Worm (Caenorhabditis elegans) whole organism, L4/young adult: ENCODE data around the gene sam-10.
A peak's percentile ranks its signal among the peaks of the same experiment; 100 is the strongest.

Source experiments
- W03F9.2 ChIP-seq: fragments of 150-350 bp; optimal IDR thresholded peaks from 2 replicates; lab custom pipeline; 2014; ENCODE audit warnings: missing biosample characterization, missing genetic modification characterization
- dao-5 ChIP-seq: sonication (generic microtip); optimal IDR thresholded peaks from 2 replicates; lab custom pipeline; 2016; ENCODE audit warnings: missing genotype, missing genetic modification characterization, moderate library complexity, missing compliant biosample characterization
- him-1 ChIP-seq: sonication (generic microtip); optimal IDR thresholded peaks from 2 replicates; lab custom pipeline; 2016; ENCODE audit warnings: missing genotype, missing genetic modification reagents, missing genetic modification characterization, missing compliant biosample characterization

sam-10 gene

DNA sequence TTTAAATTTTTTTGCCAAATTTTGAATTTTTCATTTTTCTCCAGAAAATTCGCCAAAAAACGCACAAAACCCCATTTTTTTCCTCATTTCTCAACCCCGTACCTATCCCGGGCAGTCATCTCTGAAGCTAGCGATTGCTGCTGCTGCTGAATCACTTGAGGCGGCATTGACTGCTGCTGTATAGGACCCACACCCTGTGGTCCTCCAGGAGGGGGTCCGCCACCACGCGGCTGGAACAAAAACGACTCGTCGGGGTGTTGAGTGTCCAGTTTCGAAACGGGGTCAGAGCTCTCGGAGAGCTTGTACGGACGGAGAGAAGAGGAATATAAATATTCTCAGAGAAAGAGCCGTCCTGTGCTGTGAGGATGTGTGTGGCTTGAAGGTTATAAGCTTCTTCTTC is at the start of gene sam-10:
Gene sam-10 (minus strand): TSS at position 167 of the 400 bp plus-strand sequence.
- TF ChIP-seq W03F9.2 (tag; lab: Kevin White, UChicago) = no peak
- no peak for TF ChIP-seq him-1 (tag; lab: Kevin White, UChicago)
- TF ChIP-seq dao-5 (tag; lab: Kevin White, UChicago) = no peak

DNA sequence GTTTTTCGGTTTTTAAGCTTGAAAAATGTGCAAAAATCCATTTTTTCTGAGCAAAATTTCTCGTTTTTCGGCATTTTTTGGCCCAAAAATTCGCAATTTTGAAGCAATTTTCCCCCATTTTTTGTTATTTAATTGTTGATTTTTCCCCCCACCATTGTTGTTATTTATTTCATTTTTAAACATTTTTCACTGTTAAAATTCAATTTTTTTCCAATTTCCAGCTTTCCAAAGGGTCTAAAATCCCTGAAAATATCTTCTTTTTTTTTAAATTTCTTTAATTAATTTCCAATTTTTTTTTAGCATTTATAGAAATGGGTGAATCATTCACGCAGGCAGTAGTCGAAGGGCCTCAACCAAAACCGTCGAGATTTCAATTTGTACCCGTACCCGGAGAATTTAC is 45.8 kb upstream of the sam-10 start, which contains the start of gene Y48C3A.12:
Gene Y48C3A.12 (plus strand): TSS at position 301 of the 400 bp plus-strand sequence.
- TF ChIP-seq him-1 (tag; lab: Kevin White, UChicago) = no peak
- no peak for TF ChIP-seq W03F9.2 (tag; lab: Kevin White, UChicago)
- no peak for TF ChIP-seq dao-5 (tag; lab: Kevin White, UChicago)

DNA sequence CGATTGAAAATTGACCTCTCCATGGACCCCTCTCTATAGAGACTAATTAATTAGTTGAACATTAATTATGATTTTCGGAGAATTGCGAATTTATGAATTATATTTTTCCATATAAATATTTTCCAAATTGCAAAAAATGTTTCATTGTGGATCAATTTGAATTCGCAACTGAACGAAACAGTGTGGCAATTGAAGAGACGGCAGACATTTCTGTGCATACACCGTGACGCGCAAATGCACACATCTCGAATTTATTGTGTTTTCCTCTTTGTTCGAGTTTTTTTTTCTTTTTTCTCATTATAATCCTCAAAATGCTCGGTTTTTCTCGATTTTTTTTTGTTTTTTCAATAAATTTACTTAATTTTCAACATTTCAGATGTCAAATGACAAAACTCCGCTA is 38.9 kb upstream of the sam-10 start, which contains the start of gene Y48C3A.20:
Gene Y48C3A.20 (plus strand): TSS at position 377 of the 400 bp plus-strand sequence.
- no peak for TF ChIP-seq him-1 (tag; lab: Kevin White, UChicago)
- TF ChIP-seq W03F9.2 (tag; lab: Kevin White, UChicago) = peak; percentile 91

DNA sequence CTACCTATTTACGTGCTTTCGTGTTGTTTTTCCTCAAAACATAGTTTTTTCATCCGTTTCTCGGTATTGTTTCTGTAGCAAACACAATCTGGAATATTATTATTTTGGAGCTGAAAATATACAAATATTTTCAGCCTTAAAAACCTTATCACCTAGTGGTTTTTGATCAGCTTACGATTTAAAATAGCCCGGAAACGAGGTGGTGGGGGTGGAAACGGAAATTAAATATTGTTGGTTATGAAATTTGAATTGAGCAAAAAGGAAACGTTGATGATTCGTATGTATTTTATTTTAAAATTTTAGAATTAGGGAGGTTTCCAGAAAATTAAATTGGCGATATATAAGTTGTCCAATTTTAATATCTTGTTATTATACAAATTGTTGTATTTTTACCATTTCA is 37.5 kb upstream of the sam-10 start:
- TF ChIP-seq W03F9.2 (tag; lab: Kevin White, UChicago) = no peak
- no peak for TF ChIP-seq dao-5 (tag; lab: Kevin White, UChicago)
- no peak for TF ChIP-seq him-1 (tag; lab: Kevin White, UChicago)

DNA sequence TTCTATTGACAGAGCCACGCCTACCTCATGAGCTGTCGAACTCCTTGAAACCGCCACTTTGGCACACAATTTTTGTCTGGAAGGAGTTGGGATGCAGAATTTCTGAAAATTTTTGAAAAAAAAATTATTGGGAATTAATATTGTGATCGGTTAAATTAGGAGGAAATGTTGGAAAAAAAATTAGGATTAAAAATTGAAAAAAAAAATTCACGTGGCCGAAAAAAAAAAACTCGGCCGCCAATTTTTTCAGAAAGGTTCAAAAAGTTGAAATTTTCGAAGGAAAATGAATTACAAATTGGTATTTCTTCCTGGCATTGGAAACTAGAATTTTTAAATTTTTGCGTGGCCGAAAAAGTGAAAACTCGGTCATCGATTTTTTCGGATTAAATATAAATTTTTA is 25.8 kb upstream of the sam-10 start, which contains the start of gene dmsr-3:
Gene dmsr-3 (minus strand): TSS at position 101 of the 400 bp plus-strand sequence.
- no peak for TF ChIP-seq dao-5 (tag; lab: Kevin White, UChicago)
- no peak for TF ChIP-seq him-1 (tag; lab: Kevin White, UChicago)
- no peak for TF ChIP-seq W03F9.2 (tag; lab: Kevin White, UChicago)

DNA sequence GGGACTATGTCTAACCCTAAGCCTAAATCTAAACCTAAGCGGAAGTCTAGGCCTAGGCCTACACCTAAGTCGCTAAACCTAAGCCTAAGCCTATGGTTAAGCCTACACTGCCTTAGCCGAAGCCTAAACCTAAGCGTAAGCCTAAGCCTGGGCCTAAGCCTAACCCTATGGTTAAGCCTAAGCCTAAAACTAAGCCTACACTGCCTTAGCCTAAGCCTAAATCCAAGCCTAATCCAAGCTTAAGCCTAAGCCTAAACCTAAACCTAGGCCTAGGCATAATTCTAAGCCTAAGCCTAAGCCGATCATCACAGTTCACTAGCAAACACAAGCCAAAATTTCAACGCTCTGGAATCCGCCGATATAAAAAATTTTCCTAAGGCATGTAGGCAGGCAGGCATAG is 11.0 kb upstream of the sam-10 start:
- no peak for TF ChIP-seq dao-5 (tag; lab: Kevin White, UChicago)
- TF ChIP-seq W03F9.2 (tag; lab: Kevin White, UChicago) = no peak

DNA sequence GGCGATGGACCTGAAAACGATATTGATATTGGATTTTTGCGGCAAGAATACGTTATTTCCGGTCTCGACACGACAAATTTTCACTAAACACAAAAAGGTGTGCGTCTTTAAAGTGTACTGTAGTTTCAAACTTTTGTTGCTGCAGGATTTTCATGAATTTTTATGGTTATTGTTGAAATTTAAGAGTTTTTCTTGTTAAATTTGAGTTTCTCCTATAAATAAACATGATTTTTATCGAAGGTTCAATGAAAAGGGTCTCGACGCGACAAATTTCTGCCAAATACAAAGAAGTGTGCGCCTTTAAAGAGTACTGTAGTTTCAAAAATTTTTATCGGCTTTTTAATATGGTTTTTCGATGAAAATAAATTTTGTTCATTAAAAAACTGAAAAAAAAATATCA is 9.7 kb upstream of the sam-10 start:
- TF ChIP-seq him-1 (tag; lab: Kevin White, UChicago) = no peak
- no peak for TF ChIP-seq dao-5 (tag; lab: Kevin White, UChicago)
- no peak for TF ChIP-seq W03F9.2 (tag; lab: Kevin White, UChicago)

DNA sequence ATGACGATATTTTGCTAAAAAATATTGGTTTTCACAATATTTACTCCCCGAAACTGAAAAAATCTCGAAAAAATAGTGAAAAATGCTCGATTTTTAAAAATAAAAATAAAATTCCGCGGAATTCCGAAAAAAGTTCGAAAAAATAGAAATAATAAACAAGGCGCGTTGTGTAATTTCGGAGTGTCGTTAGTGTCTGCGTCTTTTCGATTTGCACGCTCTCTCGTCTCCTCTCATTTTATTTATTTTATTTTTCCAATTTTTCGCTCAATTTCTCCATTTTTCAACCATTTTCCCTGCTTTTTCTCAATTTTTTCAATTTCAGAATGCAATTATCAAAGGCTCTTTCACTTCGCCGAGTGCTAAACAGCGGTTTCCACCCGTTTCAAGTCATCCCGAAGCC is 7.6 kb upstream of the sam-10 start, which contains the start of gene mrpl-20:
Gene mrpl-20 (plus strand): TSS at position 323 of the 400 bp plus-strand sequence.
- TF ChIP-seq dao-5 (tag; lab: Kevin White, UChicago) = no peak
- TF ChIP-seq him-1 (tag; lab: Kevin White, UChicago) = no peak
- TF ChIP-seq W03F9.2 (tag; lab: Kevin White, UChicago) = no peak

DNA sequence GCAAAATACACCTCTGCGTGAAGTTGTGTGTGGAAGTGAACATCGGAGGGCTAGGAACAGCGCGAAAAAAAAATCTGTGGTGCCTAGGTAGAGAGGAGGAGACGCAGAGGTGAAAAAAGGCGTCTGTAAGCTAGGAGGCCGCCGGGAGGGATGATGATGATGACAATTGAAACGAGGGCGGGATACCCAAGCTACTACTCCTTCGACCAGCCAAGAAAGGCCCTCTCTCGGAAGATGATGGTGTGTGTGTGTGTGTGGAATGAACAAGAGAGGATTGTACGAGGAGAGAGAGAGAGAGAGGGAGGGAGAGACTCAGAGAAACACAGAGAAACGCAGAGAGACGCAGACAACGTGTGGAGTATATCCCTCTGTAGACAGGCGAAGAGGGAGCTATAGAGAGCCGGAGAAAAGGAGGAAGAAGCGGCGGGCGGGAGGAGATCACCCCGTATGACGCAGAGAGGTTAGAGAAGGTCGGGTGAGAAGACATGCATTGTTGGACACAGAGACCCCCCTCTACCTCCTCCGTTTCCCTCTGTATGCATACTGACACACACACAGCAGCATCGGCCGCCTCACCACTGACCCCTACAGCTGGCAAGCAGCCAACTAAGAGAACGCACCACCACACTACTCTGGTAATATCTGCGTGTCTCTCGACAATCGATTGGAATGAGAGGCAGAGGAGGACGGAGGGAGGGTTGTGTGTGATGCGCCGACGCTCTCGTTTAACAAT is 4.8 kb upstream of the sam-10 start:
- TF ChIP-seq him-1 (tag; lab: Kevin White, UChicago) (peak; percentile 91), dao-5 (tag; lab: Kevin White, UChicago) (no peak), W03F9.2 (tag; lab: Kevin White, UChicago) (peak; percentile 13)

DNA sequence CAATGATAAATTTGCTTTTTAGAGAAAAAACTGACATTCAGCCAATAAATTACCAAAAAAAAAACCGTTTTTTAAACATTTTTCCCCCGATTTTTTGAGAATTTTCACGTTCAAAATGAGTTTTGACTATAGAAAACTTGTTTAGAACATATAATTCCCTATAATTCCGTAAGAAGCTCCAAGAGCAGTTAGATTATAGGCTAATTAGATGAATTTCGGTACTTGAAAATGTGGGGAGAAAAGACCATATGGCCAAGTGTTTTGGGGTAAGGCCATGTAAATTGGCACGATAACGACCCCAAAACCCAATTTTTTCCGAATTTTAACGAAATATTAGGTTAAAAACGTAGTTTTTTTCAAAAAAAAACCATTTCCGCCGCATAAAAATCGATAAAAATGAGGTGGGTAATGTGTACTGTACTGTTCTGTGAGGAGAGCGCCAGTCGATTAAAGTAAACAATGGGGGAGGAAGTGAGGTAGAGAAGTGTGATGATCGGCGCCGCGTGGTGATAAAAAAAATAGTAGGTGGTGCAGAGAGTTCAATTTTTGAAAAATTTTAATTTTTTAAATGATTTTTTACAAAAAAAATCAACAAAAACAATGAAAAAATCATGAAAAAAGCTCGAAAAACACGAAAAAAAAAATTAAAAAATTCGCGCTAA is 2.9 kb upstream of the sam-10 start:
- no peak for TF ChIP-seq dao-5 (tag; lab: Kevin White, UChicago)
- TF ChIP-seq him-1 (tag; lab: Kevin White, UChicago) = no peak
- no peak for TF ChIP-seq W03F9.2 (tag; lab: Kevin White, UChicago)

DNA sequence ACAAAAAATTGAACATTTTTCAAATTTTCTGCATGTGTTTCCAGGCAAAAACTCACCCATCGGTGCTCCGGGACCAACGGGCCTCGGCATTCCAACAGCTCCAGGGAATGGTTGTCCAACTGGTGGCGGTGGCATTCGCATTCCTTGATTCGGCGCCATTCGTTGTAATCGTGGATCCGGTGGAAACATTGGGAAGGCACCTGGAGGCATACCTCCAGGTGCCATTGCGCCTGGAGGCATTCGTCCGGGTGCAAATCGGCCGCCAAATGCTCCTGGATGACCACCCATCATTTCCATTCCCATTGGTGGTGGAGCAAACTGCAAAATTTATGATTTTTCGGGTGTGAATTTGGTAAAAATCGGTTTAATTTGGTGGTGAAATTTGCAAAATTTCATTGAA is 3.8 kb downstream of the sam-10 start:
- TF ChIP-seq him-1 (tag; lab: Kevin White, UChicago) (no peak), dao-5 (tag; lab: Kevin White, UChicago) (no peak), W03F9.2 (tag; lab: Kevin White, UChicago) (no peak)

DNA sequence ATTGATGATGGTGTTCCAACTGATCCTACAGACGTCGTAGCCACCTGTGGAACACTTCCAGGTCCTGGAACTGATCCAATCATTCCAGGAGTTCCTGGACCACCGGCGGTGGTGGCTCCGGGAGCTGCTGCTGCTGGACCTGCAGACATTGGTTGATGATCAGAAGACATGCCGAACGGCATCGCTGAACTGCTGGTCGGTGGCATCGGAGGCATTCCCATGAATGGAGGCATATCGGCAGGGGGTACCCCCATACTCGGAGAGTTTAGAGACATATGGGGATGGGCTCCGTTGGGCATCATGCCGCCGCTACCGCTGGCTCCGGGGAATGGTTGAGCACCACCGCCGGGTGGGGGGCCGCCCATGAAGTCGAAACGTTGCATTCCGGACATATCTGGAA is 5.0 kb downstream of the sam-10 start:
- TF ChIP-seq W03F9.2 (tag; lab: Kevin White, UChicago) (no peak), dao-5 (tag; lab: Kevin White, UChicago) (no peak), him-1 (tag; lab: Kevin White, UChicago) (no peak)

DNA sequence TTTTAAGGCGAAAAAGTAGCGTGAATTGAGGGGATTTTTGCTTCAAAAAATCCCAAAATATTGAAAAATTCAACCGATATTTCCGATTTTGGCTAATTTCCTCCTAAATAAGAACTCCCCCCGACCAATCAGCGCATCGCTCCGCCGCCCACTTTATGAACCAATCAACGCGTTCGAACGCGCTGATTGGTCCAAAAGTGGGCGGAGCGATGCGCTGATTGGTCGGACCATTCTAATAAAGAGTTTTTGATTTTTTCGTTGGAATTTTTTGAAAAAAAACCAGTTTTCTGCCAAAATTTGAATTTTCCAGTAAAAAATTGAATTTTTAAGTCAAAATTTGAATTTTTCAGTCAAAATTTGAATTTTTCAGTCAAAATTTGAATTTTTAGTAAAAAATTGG is 9.1 kb downstream of the sam-10 start:
- TF ChIP-seq him-1 (tag; lab: Kevin White, UChicago) (no peak), dao-5 (tag; lab: Kevin White, UChicago) (no peak), W03F9.2 (tag; lab: Kevin White, UChicago) (no peak)
